Worm (Caenorhabditis elegans): ENCODE measurements around the gene lips-10.
A peak's percentile ranks its signal among the peaks of the same experiment; 100 is the strongest.

ce11 chrII:8457438-8457837, 18.5 kb downstream of the lips-10 start, which contains the start of gene zyg-9:
- TF ChIP-seq ama-1 (optimal IDR thresholded peaks at IDR 0.05), result no peak
- TF ChIP-seq aly-2 (tag; optimal IDR thresholded peaks at IDR 0.05), result no peak
- TF ChIP-seq fkh-2 (tag; optimal IDR thresholded peaks at IDR 0.05), result no peak
- no peak for TF ChIP-seq ztf-11 (tag; optimal IDR thresholded peaks at IDR 0.05)
- TF ChIP-seq nhr-67 (tag; optimal IDR thresholded peaks at IDR 0.05), result no peak
- TF ChIP-seq pha-4 (tag; optimal IDR thresholded peaks at IDR 0.05), result peak; percentile 20
- no peak for TF ChIP-seq ceh-82 (tag; optimal IDR thresholded peaks at IDR 0.05)

Measured in whole organism, L3 larva.